Worm (Caenorhabditis elegans) whole organism, late embryonic: ENCODE measurements around the gene K07C11.10.

ENCODE experiments used
- T23F11.4 ChIP-seq: fragments of 200-800 bp; sonication (Bioruptor generic); optimal IDR thresholded peaks from 2 replicates; lab custom pipeline; 2018; ENCODE audit warnings: mild to moderate bottlenecking, missing genetic modification characterization, missing compliant biosample characterization
- ama-1 ChIP-seq: fragments of 150-350 bp; optimal IDR thresholded peaks from 2 replicates; lab custom pipeline; 2014
- ceh-19 ChIP-seq: fragments of 200-800 bp; sonication (Bioruptor generic); optimal IDR thresholded peaks from 2 replicates; lab custom pipeline; 2018; ENCODE audit warnings: mild to moderate bottlenecking, missing genetic modification characterization, missing compliant biosample characterization
- ceh-2 ChIP-seq: sonication (generic microtip); optimal IDR thresholded peaks from 2 replicates; lab custom pipeline; 2016; ENCODE audit warnings: missing genotype, missing genetic modification characterization, missing compliant biosample characterization
- dve-1 ChIP-seq: sonication (generic microtip); optimal IDR thresholded peaks from 2 replicates; lab custom pipeline; 2017; ENCODE audit warnings: antibody characterized with exemption, mild to moderate bottlenecking, missing genetic modification characterization, missing compliant biosample characterization
- fkh-6 ChIP-seq: sonication (generic microtip); optimal IDR thresholded peaks from 2 replicates; lab custom pipeline; 2016; ENCODE audit warnings: missing genetic modification characterization, missing compliant biosample characterization
- nhr-11 ChIP-seq: fragments of 150-350 bp; optimal IDR thresholded peaks from 2 replicates; lab custom pipeline; 2014; ENCODE audit warnings: missing biosample characterization, missing genetic modification characterization
- odd-2 ChIP-seq: sonication (generic microtip); optimal IDR thresholded peaks from 2 replicates; lab custom pipeline; 2017; ENCODE audit warnings: antibody characterized with exemption, mild to moderate bottlenecking, missing genetic modification characterization, missing compliant biosample characterization
- pag-3 ChIP-seq: sonication (generic microtip); optimal IDR thresholded peaks from 2 replicates; lab custom pipeline; 2016; ENCODE audit warnings: missing compliant biosample characterization, missing genetic modification characterization, borderline replicate concordance
- pha-4 ChIP-seq: fragments of 150-350 bp; optimal IDR thresholded peaks from 2 replicates; lab custom pipeline; 2018; ENCODE audit warnings: missing biosample characterization, missing genetic modification reagents, missing genetic modification characterization
- unc-3 ChIP-seq, 2 experiments: fragments of 200-800 bp in 1 of 2; sonication (Bioruptor generic) in 1 of 2; sonication (generic microtip) in 1 of 2; conservative IDR thresholded peaks in 1 of 2; optimal IDR thresholded peaks in 1 of 2; 2 replicates each; pipeline versions ENCODE4 v1.3.6 to Lab custom; 2016 to 2022; ENCODE audit warnings: missing compliant biosample characterization in 2 of 2, missing genetic modification characterization in 2 of 2, missing genetic modification reagents in 1 of 2

ce11 chrV:8212816-8213215, 13.9 kb downstream of the K07C11.10 start:
- TF ChIP-seq nhr-11 (tag; lab: Kevin White, UChicago) (no peak), T23F11.4 (GFP tag; lab: Kevin White, UChicago) (no peak), pag-3 (tag; lab: Kevin White, UChicago) (no peak), dve-1 (tag; lab: Kevin White, UChicago) (no peak), pha-4 (tag; lab: Kevin White, UChicago) (no peak), unc-3 (GFP tag; conservative IDR thresholded peaks at IDR 0.05; lab: Robert Waterston, UW) (no peak), unc-3 (tag; optimal IDR thresholded peaks at IDR 0.05; lab: Kevin White, UChicago) (no peak), ceh-19 (GFP tag; lab: Kevin White, UChicago) (no peak), odd-2 (tag; lab: Kevin White, UChicago) (no peak), fkh-6 (tag; lab: Kevin White, UChicago) (no peak), ama-1 (lab: Kevin White, UChicago) (no peak), ceh-2 (tag; lab: Kevin White, UChicago) (no peak)
